Worm (Caenorhabditis elegans) whole organism, L2 larva: ENCODE measurements around the gene C06E2.5.

ENCODE experiments used
- ama-1 ChIP-seq: fragments of 150-350 bp; optimal IDR thresholded peaks from 2 replicates; lab custom pipeline; 2018; ENCODE audit warnings: inconsistent platforms
- lin-11 ChIP-seq: fragments of 150-350 bp; sonication (generic microtip); optimal IDR thresholded peaks from 2 replicates; lab custom pipeline; 2014; ENCODE audit warnings: missing biosample characterization, missing genetic modification characterization, inconsistent platforms, mixed read lengths

DNA sequence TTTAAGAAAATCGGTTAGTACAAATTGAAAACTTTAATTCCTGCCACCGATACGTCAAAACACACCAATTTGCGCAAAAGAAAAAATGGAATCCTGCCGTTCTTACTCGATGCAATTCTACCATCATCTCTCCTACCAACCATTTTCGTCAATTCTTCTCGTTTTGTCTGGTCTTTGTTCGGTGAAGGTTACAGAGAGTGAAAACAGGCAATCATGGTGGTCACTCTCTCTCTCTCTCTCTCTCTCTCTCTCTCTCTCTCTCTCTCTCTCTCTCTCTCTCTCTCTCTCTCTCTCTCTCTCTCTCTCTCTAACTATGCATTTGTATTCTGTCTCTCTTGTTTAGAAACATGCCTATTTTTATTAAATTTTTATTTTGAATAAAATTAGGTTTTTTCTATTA lies 24.4 kb upstream of the C06E2.5 start:
- TF ChIP-seq ama-1 (no peak), lin-11 (tag; lab: Kevin White, UChicago) (no peak)
